Worm (Caenorhabditis elegans): ENCODE results near the gene T14B4.1.
A peak's percentile ranks its signal among the peaks of the same experiment; 100 is the strongest.

The T14B4.1 gene

ce11 chrII:6741428-6741827 is 4.7 kb downstream of the T14B4.1 start, which contains the start of gene exos-8 (continued):
- no peak for TF ChIP-seq Y105C5A.15 (GFP tag; IDR thresholded peaks at IDR 0.05)
- TF ChIP-seq hmg-1.1 (GFP tag; IDR thresholded peaks at IDR 0.05): peak; percentile 58; the same call in 1 of the 2 replicates
- TF ChIP-seq zag-1 (tag; optimal IDR thresholded peaks at IDR 0.05): no peak
- no peak for TF ChIP-seq sdz-12 (GFP tag; optimal IDR thresholded peaks at IDR 0.05)
- no peak for TF ChIP-seq mep-1 (tag; optimal IDR thresholded peaks at IDR 0.05)
- TF ChIP-seq egl-43 (GFP tag; IDR thresholded peaks at IDR 0.05): no peak
- no peak for TF ChIP-seq nhr-237 (tag; optimal IDR thresholded peaks at IDR 0.05)
- no peak for TF ChIP-seq cey-2 (tag; optimal IDR thresholded peaks at IDR 0.05; ENCODE audit: borderline replicate concordance, insufficient read depth)
- TF ChIP-seq set-16 (GFP tag; IDR thresholded peaks at IDR 0.05): no peak
- TF ChIP-seq nhr-25 (tag; optimal IDR thresholded peaks at IDR 0.05; ENCODE audit: borderline replicate concordance, insufficient read depth): no peak
- no peak for TF ChIP-seq daf-16 (GFP tag; optimal IDR thresholded peaks at IDR 0.05)
- TF ChIP-seq daf-16 (tag; optimal IDR thresholded peaks at IDR 0.05): no peak
- TF ChIP-seq F26F4.8 (GFP tag; conservative IDR thresholded peaks at IDR 0.05): no peak
- peak; percentile 51; the same call in 1 of the 2 replicates for TF ChIP-seq dmd-9 (GFP tag; IDR thresholded peaks at IDR 0.05)
- peak; percentile 65; the same call in 1 of the 2 replicates for TF ChIP-seq ZK337.2 (GFP tag; IDR thresholded peaks at IDR 0.05)

- no peak for TF ChIP-seq ztf-7 (tag; optimal IDR thresholded peaks at IDR 0.05)
- no peak for TF ChIP-seq arid-1 (GFP tag; conservative IDR thresholded peaks at IDR 0.05)
- no peak for TF ChIP-seq pqm-1 (tag; optimal IDR thresholded peaks at IDR 0.05)
- TF ChIP-seq egl-43 (GFP tag; IDR thresholded peaks at IDR 0.05): no peak
- no peak for TF ChIP-seq ces-1 (GFP tag; optimal IDR thresholded peaks at IDR 0.05)
- TF ChIP-seq daf-16 (GFP tag; optimal IDR thresholded peaks at IDR 0.05): no peak
- no peak for TF ChIP-seq daf-16 (tag; optimal IDR thresholded peaks at IDR 0.05)
- no peak for TF ChIP-seq madf-5 (GFP tag; IDR thresholded peaks at IDR 0.05)
- TF ChIP-seq F10B5.3 (tag; optimal IDR thresholded peaks at IDR 0.05): no peak
- no peak for TF ChIP-seq hmg-1.1 (GFP tag; IDR thresholded peaks at IDR 0.05)
- no peak for TF ChIP-seq snpc-4 (tag; optimal IDR thresholded peaks at IDR 0.05)
- TF ChIP-seq lin-38 (GFP tag; IDR thresholded peaks at IDR 0.05): no peak
- TF ChIP-seq mdt-29 (GFP tag; IDR thresholded peaks at IDR 0.05): no peak
- no peak for TF ChIP-seq R02D3.7 (tag; optimal IDR thresholded peaks at IDR 0.05)
- TF ChIP-seq daf-8 (GFP tag; IDR thresholded peaks at IDR 0.05): no peak
- no peak for TF ChIP-seq php-3 (GFP tag; IDR thresholded peaks at IDR 0.05)
- TF ChIP-seq ceh-20 (GFP tag; IDR thresholded peaks at IDR 0.05): no peak
- TF ChIP-seq nhr-11 (tag; optimal IDR thresholded peaks at IDR 0.05): no peak
These were observed 5.9 kb downstream of the T14B4.1 start, which contains the start of gene F41G3.6 for ce11 chrII:6742614-6743013. Gene F41G3.6 (plus strand): TSS chrII:6742914.

DNA sequence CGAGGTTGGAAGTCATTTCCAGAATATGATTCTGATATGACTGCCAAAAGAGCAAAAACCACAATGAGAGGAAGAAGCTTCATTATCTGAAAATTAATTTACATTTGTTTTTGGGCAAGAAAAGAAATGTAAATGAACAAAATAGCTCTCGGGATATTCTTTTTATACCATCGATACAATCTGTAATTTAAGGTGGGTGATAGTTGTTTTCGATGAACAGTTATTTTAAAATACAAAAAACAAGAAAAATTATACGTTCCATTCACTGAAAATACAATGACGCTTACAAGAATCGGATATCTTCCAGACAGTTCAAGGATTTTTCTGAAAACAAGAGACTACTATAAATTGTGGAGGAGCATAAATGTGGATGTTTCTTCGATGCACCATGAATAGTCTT is 7.9 kb downstream of the T14B4.1 start, which contains the start of gene ins-15:
ins-15 (minus strand) TSS at position 101 of the 400 bp plus-strand sequence.
- TF ChIP-seq lin-15B (tag; optimal IDR thresholded peaks at IDR 0.05) (no peak), hlh-30 (tag; optimal IDR thresholded peaks at IDR 0.05; ENCODE audit: insufficient read depth) (no peak), mep-1 (tag; optimal IDR thresholded peaks at IDR 0.05) (no peak), unc-39 (tag; optimal IDR thresholded peaks at IDR 0.05) (no peak), mxl-2 (GFP tag; conservative IDR thresholded peaks at IDR 0.05) (no peak), dmd-9 (GFP tag; IDR thresholded peaks at IDR 0.05) (no peak), ztf-11 (tag; optimal IDR thresholded peaks at IDR 0.05) (no peak), Y75B8A.6 (GFP tag; IDR thresholded peaks at IDR 0.05) (no peak), lin-29 (GFP tag; IDR thresholded peaks at IDR 0.05) (no peak)

- TF ChIP-seq gei-8 (GFP tag; optimal IDR thresholded peaks at IDR 0.05) (no peak), daf-12 (tag; optimal IDR thresholded peaks at IDR 0.05) (no peak), ceh-62 (tag; optimal IDR thresholded peaks at IDR 0.05) (no peak)
These were observed 9.1 kb downstream of the T14B4.1 start, which contains the start of gene ins-14 for ce11 chrII:6745783-6746182. Gene ins-14 (minus strand): TSS chrII:6745814.

Measured in whole organism, L4 larva.